Worm (Caenorhabditis elegans): Measurements from ENCODE around the gene Y105C5A.12.

DNA sequence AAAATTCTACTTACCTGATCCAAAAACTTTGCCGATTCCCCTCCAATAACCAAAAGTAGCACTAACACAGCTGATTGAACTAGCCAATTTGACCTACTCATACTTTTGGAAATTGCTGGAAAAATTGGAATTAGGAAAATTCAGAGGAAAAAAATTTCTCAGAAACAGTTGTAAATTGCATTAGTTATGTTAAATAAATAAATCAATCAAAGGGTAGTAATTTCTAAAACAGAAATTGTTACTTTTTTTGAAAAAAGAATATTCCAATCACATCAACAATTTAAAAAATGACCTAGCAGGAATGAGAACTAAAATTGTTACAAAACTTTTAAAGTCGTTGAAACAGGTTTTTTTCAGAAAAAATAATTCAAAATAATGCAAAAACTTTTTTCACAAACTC is 24.6 kb downstream of the Y105C5A.12 start, which contains the start of gene Y105C5A.8:
- TF ChIP-seq blmp-1 (tag; optimal IDR thresholded peaks at IDR 0.05), result no peak
- TF ChIP-seq elt-3 (tag; optimal IDR thresholded peaks at IDR 0.05), result no peak
- no peak for TF ChIP-seq lin-13 (tag; optimal IDR thresholded peaks at IDR 0.05)
- TF ChIP-seq nhr-28 (tag; optimal IDR thresholded peaks at IDR 0.05), result no peak
- TF ChIP-seq nhr-12 (tag; optimal IDR thresholded peaks at IDR 0.05), result no peak
- no peak for TF ChIP-seq nhr-76 (tag; optimal IDR thresholded peaks at IDR 0.05)
- TF ChIP-seq nhr-237 (tag; optimal IDR thresholded peaks at IDR 0.05), result no peak
- no peak for TF ChIP-seq flh-1 (GFP tag; optimal IDR thresholded peaks at IDR 0.05)
- no peak for TF ChIP-seq ceh-83 (GFP tag; optimal IDR thresholded peaks at IDR 0.05)
